Fruit fly (Drosophila melanogaster) whole organism, embryonic: ENCODE data around the gene CG7656.

Experiments used
- CG12659 ChIP-seq: fragments of 200-800 bp; sonication (Bioruptor generic); optimal IDR thresholded peaks from 3 replicates; lab custom pipeline; 2017; ENCODE audit warnings: mild to moderate bottlenecking, missing biosample characterization, missing genetic modification reagents, missing genetic modification characterization
- CG13424 ChIP-seq: fragments of 200-800 bp; sonication (Bioruptor generic); optimal IDR thresholded peaks from 2 replicates; lab custom pipeline; 2019; ENCODE audit warnings: missing biosample characterization, mild to moderate bottlenecking, missing genetic modification characterization, moderate library complexity
- CG13894 ChIP-seq: fragments of 200-800 bp; sonication (Bioruptor generic); optimal IDR thresholded peaks from 3 replicates; lab custom pipeline; 2018; ENCODE audit warnings: missing biosample characterization, mild to moderate bottlenecking, missing genetic modification characterization, moderate library complexity
- CG15601 ChIP-seq: fragments of 200-800 bp; sonication (Bioruptor generic); optimal IDR thresholded peaks from 3 replicates; lab custom pipeline; 2019; ENCODE audit warnings: missing biosample characterization, mild to moderate bottlenecking, missing genetic modification characterization, moderate library complexity
- CG1603 ChIP-seq: fragments of 200-800 bp; sonication (Bioruptor generic); optimal IDR thresholded peaks from 2 replicates; lab custom pipeline; 2019; ENCODE audit warnings: missing biosample characterization, mild to moderate bottlenecking, missing genetic modification characterization, moderate library complexity
- CG17802 ChIP-seq: fragments of 200-800 bp; sonication (Bioruptor generic); optimal IDR thresholded peaks from 2 replicates; lab custom pipeline; 2018; ENCODE audit warnings: missing biosample characterization, mild to moderate bottlenecking, missing genetic modification characterization, moderate library complexity
- CG18764 ChIP-seq: fragments of 200-800 bp; sonication (Bioruptor generic); optimal IDR thresholded peaks from 3 replicates; lab custom pipeline; 2016; ENCODE audit warnings: missing biosample characterization, missing genetic modification characterization
- CG2202 ChIP-seq: fragments of 200-800 bp; sonication (Bioruptor generic); optimal IDR thresholded peaks from 2 replicates; lab custom pipeline; 2018; ENCODE audit warnings: missing biosample characterization, mild to moderate bottlenecking, missing genetic modification characterization
- CG3065 ChIP-seq: fragments of 200-800 bp; sonication (Bioruptor generic); optimal IDR thresholded peaks from 2 replicates; lab custom pipeline; 2016; ENCODE audit warnings: missing biosample characterization, missing genetic modification characterization
- CG32772 ChIP-seq: fragments of 200-800 bp; sonication (Bioruptor generic); IDR thresholded peaks from 2 replicates; pipeline ENCODE4 v1.3.6; 2022; ENCODE audit warnings: missing biosample characterization, missing genetic modification characterization
- CG34422 ChIP-seq: fragments of 200-800 bp; sonication (Bioruptor generic); IDR thresholded peaks from 3 replicates; pipeline ENCODE4 v1.3.6; 2022; ENCODE audit warnings: missing biosample characterization, missing genetic modification characterization
- CG3847 ChIP-seq: fragments of 200-800 bp; sonication (Bioruptor generic); IDR thresholded peaks from 2 replicates; pipeline ENCODE4 v1.3.6; 2022; ENCODE audit warnings: missing biosample characterization, missing genetic modification characterization
- CG4282 ChIP-seq: fragments of 200-800 bp; sonication (Bioruptor generic); optimal IDR thresholded peaks from 2 replicates; lab custom pipeline; 2016; ENCODE audit warnings: missing biosample characterization, missing genetic modification characterization
- CG43689 ChIP-seq: fragments of 200-800 bp; sonication (Bioruptor generic); IDR thresholded peaks from 2 replicates; pipeline ENCODE4 v1.3.6; 2022; ENCODE audit warnings: missing biosample characterization, missing genetic modification characterization
- CG5245 ChIP-seq: fragments of 200-800 bp; sonication (Bioruptor generic); optimal IDR thresholded peaks from 3 replicates; lab custom pipeline; 2016; ENCODE audit warnings: missing biosample characterization, missing genetic modification characterization
- CG6791 ChIP-seq: fragments of 200-800 bp; sonication (Bioruptor generic); IDR thresholded peaks from 3 replicates; pipeline ENCODE4 v1.3.6; 2022; ENCODE audit warnings: missing biosample characterization, missing genetic modification characterization; ENCODE audit not compliant: partially characterized antibody
- CG7271 ChIP-seq: fragments of 200-800 bp; sonication (Bioruptor generic); optimal IDR thresholded peaks from 2 replicates; lab custom pipeline; 2018; ENCODE audit warnings: missing biosample characterization, mild to moderate bottlenecking, missing genetic modification characterization, moderate library complexity
- CG7745 ChIP-seq: fragments of 200-800 bp; sonication (Bioruptor generic); optimal IDR thresholded peaks from 2 replicates; lab custom pipeline; 2018; ENCODE audit warnings: missing biosample characterization, mild to moderate bottlenecking, missing genetic modification characterization, moderate library complexity
- CG7987 ChIP-seq: fragments of 200-800 bp; sonication (Bioruptor generic); optimal IDR thresholded peaks from 2 replicates; lab custom pipeline; 2018; ENCODE audit warnings: missing biosample characterization, mild to moderate bottlenecking, missing genetic modification characterization, moderate library complexity
- CG9727 ChIP-seq: fragments of 200-800 bp; sonication (Bioruptor generic); optimal IDR thresholded peaks from 3 replicates; lab custom pipeline; 2017; ENCODE audit warnings: missing biosample characterization, mild to moderate bottlenecking, missing genetic modification characterization
- CTCF ChIP-seq: fragments of 200-800 bp; sonication (Bioruptor generic); optimal IDR thresholded peaks from 2 replicates; lab custom pipeline; 2017; ENCODE audit warnings: missing biosample characterization, mild to moderate bottlenecking, missing genetic modification characterization, moderate library complexity
- HLH3B ChIP-seq: fragments of 200-800 bp; sonication (Bioruptor generic); IDR thresholded peaks from 2 replicates; pipeline ENCODE4 v1.3.6; 2022; ENCODE audit warnings: missing biosample characterization, missing genetic modification characterization
- MBD-R2 ChIP-seq: fragments of 200-800 bp; sonication (Bioruptor generic); IDR thresholded peaks from 2 replicates; pipeline ENCODE4 v1.3.6; 2022; ENCODE audit warnings: missing biosample characterization, missing genetic modification characterization
- NC2α ChIP-seq: fragments of 200-800 bp; sonication (Bioruptor generic); optimal IDR thresholded peaks from 2 replicates; lab custom pipeline; 2016; ENCODE audit warnings: missing biosample characterization, missing genetic modification characterization
- Rfx ChIP-seq: fragments of 200-800 bp; sonication (Bioruptor generic); IDR thresholded peaks from 2 replicates; pipeline ENCODE4 v1.3.6; 2022; ENCODE audit warnings: missing biosample characterization, missing genetic modification characterization
- Sox102F ChIP-seq: fragments of 200-800 bp; sonication (Bioruptor generic); optimal IDR thresholded peaks from 2 replicates; lab custom pipeline; 2018; ENCODE audit warnings: missing biosample characterization, mild to moderate bottlenecking, missing genetic modification characterization, moderate library complexity
- YL-1 ChIP-seq: fragments of 200-800 bp; sonication (Bioruptor generic); optimal IDR thresholded peaks from 3 replicates; lab custom pipeline; 2017; ENCODE audit warnings: missing biosample characterization, mild to moderate bottlenecking, missing genetic modification characterization
- aop ChIP-seq: fragments of 200-800 bp; sonication (Bioruptor generic); IDR thresholded peaks from 2 replicates; pipeline ENCODE4 v1.3.6; 2022; ENCODE audit warnings: missing biosample characterization, missing genetic modification characterization
- az2 ChIP-seq: fragments of 200-800 bp; sonication (Bioruptor generic); optimal IDR thresholded peaks from 3 replicates; lab custom pipeline; 2016; ENCODE audit warnings: missing biosample characterization, missing genetic modification characterization
- bab2 ChIP-seq: fragments of 200-800 bp; sonication (Bioruptor generic); optimal IDR thresholded peaks from 2 replicates; lab custom pipeline; 2016; ENCODE audit warnings: missing biosample characterization, missing genetic modification characterization
- bowl ChIP-seq: fragments of 200-800 bp; sonication (Bioruptor generic); IDR thresholded peaks from 2 replicates; pipeline ENCODE4 v1.3.6; 2022; ENCODE audit warnings: missing biosample characterization, missing genetic modification characterization
- croc ChIP-seq: fragments of 200-800 bp; sonication (Bioruptor generic); conservative IDR thresholded peaks from 3 replicates; pipeline ENCODE4 v1.3.6; 2022; ENCODE audit warnings: missing biosample characterization, missing genetic modification characterization
- dimm ChIP-seq: fragments of 200-800 bp; sonication (Bioruptor generic); IDR thresholded peaks from 2 replicates; pipeline ENCODE4 v1.3.6; 2022; ENCODE audit warnings: missing biosample characterization, missing genetic modification characterization
- disco-r ChIP-seq: fragments of 200-800 bp; sonication (Bioruptor generic); optimal IDR thresholded peaks from 2 replicates; lab custom pipeline; 2016; ENCODE audit warnings: missing biosample characterization, missing genetic modification characterization
- esg ChIP-seq: fragments of 200-800 bp; sonication (Bioruptor generic); conservative IDR thresholded peaks from 2 replicates; pipeline ENCODE4 v1.3.6; 2022; ENCODE audit warnings: missing biosample characterization, missing genetic modification characterization
- gfzf ChIP-seq: fragments of 200-800 bp; sonication (Bioruptor generic); optimal IDR thresholded peaks from 2 replicates; lab custom pipeline; 2016; ENCODE audit warnings: missing biosample characterization, mild to moderate bottlenecking, missing genetic modification characterization, moderate library complexity
- grau ChIP-seq: fragments of 200-800 bp; optimal IDR thresholded peaks from 3 replicates; lab custom pipeline; 2019; ENCODE audit warnings: missing biosample characterization, mild to moderate bottlenecking, missing genetic modification characterization, moderate library complexity
- gro ChIP-seq: fragments of 200-800 bp; sonication (Bioruptor generic); optimal IDR thresholded peaks from 2 replicates; lab custom pipeline; 2016; ENCODE audit warnings: missing biosample characterization, missing genetic modification characterization
- jing ChIP-seq: fragments of 200-800 bp; sonication (Bioruptor generic); optimal IDR thresholded peaks from 2 replicates; lab custom pipeline; 2018; ENCODE audit warnings: missing biosample characterization, mild to moderate bottlenecking, missing genetic modification characterization
- pb ChIP-seq: fragments of 200-800 bp; sonication (Bioruptor generic); optimal IDR thresholded peaks from 3 replicates; lab custom pipeline; 2016; ENCODE audit warnings: missing biosample characterization, missing genetic modification characterization
- pita ChIP-seq: fragments of 200-800 bp; sonication (Bioruptor generic); optimal IDR thresholded peaks from 2 replicates; lab custom pipeline; 2017; ENCODE audit warnings: missing biosample characterization, mild to moderate bottlenecking, missing genetic modification characterization
- prd ChIP-seq, 3 experiments: fragments of >200 bp in 2 of 3; fragments of 200-800 bp in 1 of 3; sonication (Bioruptor generic) in 1 of 3; optimal IDR thresholded peaks in 2 of 3; IDR thresholded peaks in 1 of 3; 2 replicates in 2 of 3; 3 replicates in 1 of 3; pipeline versions ENCODE4 v1.3.6 to Lab custom; 2017 to 2022; ENCODE audit warnings: missing biosample characterization in 1 of 3, missing genetic modification characterization in 1 of 3
- psq ChIP-seq: fragments of 200-800 bp; sonication (Bioruptor generic); optimal IDR thresholded peaks from 2 replicates; lab custom pipeline; 2017; ENCODE audit warnings: missing biosample characterization, missing genetic modification characterization
- repo ChIP-seq: fragments of 200-800 bp; sonication (Bioruptor generic); optimal IDR thresholded peaks from 2 replicates; lab custom pipeline; 2016; ENCODE audit warnings: missing biosample characterization, missing genetic modification characterization
- sim ChIP-seq: fragments of 200-800 bp; sonication (Bioruptor generic); IDR thresholded peaks from 2 replicates; pipeline ENCODE4 v1.3.6; 2022; ENCODE audit warnings: missing biosample characterization, missing genetic modification characterization
- sima ChIP-seq: fragments of 200-800 bp; sonication (Bioruptor generic); optimal IDR thresholded peaks from 2 replicates; lab custom pipeline; 2016; ENCODE audit warnings: missing biosample characterization, missing genetic modification characterization
- sr ChIP-seq: fragments of 200-800 bp; sonication (Bioruptor generic); IDR thresholded peaks from 3 replicates; pipeline ENCODE4 v1.3.6; 2022; ENCODE audit warnings: missing biosample characterization, missing genetic modification characterization
- vfl ChIP-seq: fragments of 200-800 bp; sonication (Bioruptor generic); optimal IDR thresholded peaks from 2 replicates; lab custom pipeline; 2016; ENCODE audit warnings: missing biosample characterization, missing genetic modification characterization
- vvl ChIP-seq: fragments of 200-800 bp; sonication (Bioruptor generic); IDR thresholded peaks from 2 replicates; pipeline ENCODE4 v1.3.6; 2022; ENCODE audit warnings: missing biosample characterization, missing genetic modification characterization

The CG7656 gene

dm6 chr3L:15587445-15588381, at the start of gene CG7656 (continued):
- TF ChIP-seq CG13424 (tag; lab: Kevin White, UChicago) (peak; percentile 35), bab2 (GFP tag; lab: Kevin White, UChicago) (peak; percentile 80), dimm (GFP tag; lab: Robert Waterston, UW) (no peak), CG2202 (no peak), CG7745 (tag; lab: Kevin White, UChicago) (no peak), CG17802 (tag; lab: Kevin White, UChicago) (peak; percentile 54), CG6791 (GFP tag; lab: Robert Waterston, UW) (no peak), repo (peak; percentile 63), CG7987 (GFP tag; lab: Kevin White, UChicago) (peak; percentile 50), CG3065 (GFP tag; lab: Kevin White, UChicago) (no peak), disco-r (GFP tag; lab: Kevin White, UChicago) (no peak), croc (no peak; the same call in 2 of the 3 replicates), sima (GFP tag; lab: Kevin White, UChicago) (no peak), YL-1 (GFP tag; lab: Kevin White, UChicago) (peak; percentile 66), MBD-R2 (GFP tag; lab: Robert Waterston, UW) (peak; percentile 86), CG12659 (GFP tag; lab: Kevin White, UChicago) (peak; percentile 2), CG15601 (no peak), CG18764 (GFP tag; lab: Kevin White, UChicago) (peak; percentile 68), CG32772 (GFP tag; lab: Robert Waterston, UW) (peak; percentile 52), pita (GFP tag; lab: Kevin White, UChicago) (no peak), CG13894 (peak; percentile 25), HLH3B (GFP tag; lab: Robert Waterston, UW) (no peak), sr (GFP tag; lab: Robert Waterston, UW) (no peak), prd (optimal IDR thresholded peaks at IDR 0.05; lab: Kevin White, UChicago) (no peak), prd (GFP tag; IDR thresholded peaks at IDR 0.05; lab: Robert Waterston, UW) (peak; percentile 82), CG34422 (peak; percentile 58; the same call in 2 of the 3 replicates), CG5245 (GFP tag; lab: Kevin White, UChicago) (peak; percentile 52), vfl (peak; percentile 71), az2 (GFP tag; lab: Kevin White, UChicago) (peak; percentile 41), sim (GFP tag; lab: Robert Waterston, UW) (no peak), pb (GFP tag; lab: Kevin White, UChicago) (peak; percentile 56), CG43689 (GFP tag; lab: Robert Waterston, UW) (no peak), jing (GFP tag; lab: Kevin White, UChicago) (no peak), aop (GFP tag; lab: Robert Waterston, UW) (peak; percentile 54; the same call in 1 of the 2 replicates), CG9727 (GFP tag; lab: Kevin White, UChicago) (peak; percentile 47), vvl (GFP tag; lab: Robert Waterston, UW) (peak; percentile 61), Rfx (peak; percentile 85), gfzf (no peak), CG4282 (GFP tag; lab: Kevin White, UChicago) (peak; percentile 58), Sox102F (GFP tag; lab: Kevin White, UChicago) (peak; percentile 19), esg (GFP tag; lab: Robert Waterston, UW) (no peak), CG3847 (GFP tag; lab: Robert Waterston, UW) (peak; percentile 50), psq (GFP tag; lab: Kevin White, UChicago) (no peak), CG7271 (tag; lab: Kevin White, UChicago) (no peak), NC2α (peak; percentile 46), CG1603 (peak; percentile 79), CTCF (no peak), gro (GFP tag; lab: Kevin White, UChicago) (peak; percentile 88), bowl (GFP tag; lab: Robert Waterston, UW) (peak; percentile 39; the same call in 1 of the 2 replicates), grau (tag; lab: Kevin White, UChicago) (peak; percentile 17)
